Worm (Caenorhabditis elegans): ENCODE results near the gene oac-21.
A peak's percentile ranks its signal among the peaks of the same experiment; 100 is the strongest.

The oac-21 gene

ce11 chrIV:3848985-3849384, 40.1 kb upstream of the oac-21 start:
- TF ChIP-seq hpl-2 (GFP tag; optimal IDR thresholded peaks at IDR 0.05): no peak
- TF ChIP-seq tbx-2 (tag; optimal IDR thresholded peaks at IDR 0.05): no peak
- no peak for TF ChIP-seq egl-13 (tag; optimal IDR thresholded peaks at IDR 0.05)
- no peak for TF ChIP-seq swsn-7 (tag; optimal IDR thresholded peaks at IDR 0.05)
- TF ChIP-seq rnt-1 (tag; optimal IDR thresholded peaks at IDR 0.05): no peak
- TF ChIP-seq aly-2 (tag; optimal IDR thresholded peaks at IDR 0.05): no peak
- TF ChIP-seq snu-23 (GFP tag; optimal IDR thresholded peaks at IDR 0.05): no peak
- no peak for TF ChIP-seq fkh-8 (tag; optimal IDR thresholded peaks at IDR 0.05)
- TF ChIP-seq pax-3 (tag; optimal IDR thresholded peaks at IDR 0.05): no peak
- TF ChIP-seq vab-15 (tag; optimal IDR thresholded peaks at IDR 0.05): no peak

ce11 chrIV:3853557-3853956, 35.5 kb upstream of the oac-21 start:
- TF ChIP-seq mdl-1 (tag; optimal IDR thresholded peaks at IDR 0.05) (no peak), nhr-84 (tag; optimal IDR thresholded peaks at IDR 0.05) (no peak), dsc-1 (tag; optimal IDR thresholded peaks at IDR 0.05) (peak; percentile 95), zip-4 (GFP tag; optimal IDR thresholded peaks at IDR 0.05) (no peak), lin-35 (GFP tag; optimal IDR thresholded peaks at IDR 0.05) (no peak), tbx-2 (tag; optimal IDR thresholded peaks at IDR 0.05) (no peak), ceh-8 (GFP tag; optimal IDR thresholded peaks at IDR 0.05) (no peak), fkh-4 (tag; optimal IDR thresholded peaks at IDR 0.05; ENCODE audit: borderline replicate concordance) (peak; percentile 80), efl-1 (optimal IDR thresholded peaks at IDR 0.05) (no peak), efl-1 (GFP tag; optimal IDR thresholded peaks at IDR 0.05 in 1 of 2) (no peak)

DNA sequence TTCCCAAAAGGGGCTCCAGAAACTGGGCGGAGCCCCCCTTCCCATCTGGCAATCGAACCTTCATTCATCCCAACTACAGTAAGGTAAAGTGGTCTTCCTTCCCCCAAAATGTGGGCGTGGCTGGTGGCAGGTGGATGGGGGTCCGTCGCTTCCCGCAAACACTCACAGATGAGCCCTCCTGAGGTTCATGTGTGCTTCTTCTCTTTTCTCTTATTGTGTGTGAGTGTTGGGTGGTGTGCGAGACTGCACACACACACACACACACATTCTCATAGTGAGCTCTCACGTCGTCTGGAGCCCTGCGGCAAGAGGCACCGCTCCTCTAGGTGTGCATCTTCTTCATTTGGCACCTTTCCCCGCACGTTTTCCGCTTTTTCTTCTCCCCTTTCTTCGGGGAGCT, 34.5 kb upstream of the oac-21 start:
- TF ChIP-seq dsc-1 (tag; optimal IDR thresholded peaks at IDR 0.05) (peak; percentile 16), lin-14 (GFP tag; optimal IDR thresholded peaks at IDR 0.05) (peak; percentile 25), tbx-2 (tag; optimal IDR thresholded peaks at IDR 0.05) (no peak)

DNA sequence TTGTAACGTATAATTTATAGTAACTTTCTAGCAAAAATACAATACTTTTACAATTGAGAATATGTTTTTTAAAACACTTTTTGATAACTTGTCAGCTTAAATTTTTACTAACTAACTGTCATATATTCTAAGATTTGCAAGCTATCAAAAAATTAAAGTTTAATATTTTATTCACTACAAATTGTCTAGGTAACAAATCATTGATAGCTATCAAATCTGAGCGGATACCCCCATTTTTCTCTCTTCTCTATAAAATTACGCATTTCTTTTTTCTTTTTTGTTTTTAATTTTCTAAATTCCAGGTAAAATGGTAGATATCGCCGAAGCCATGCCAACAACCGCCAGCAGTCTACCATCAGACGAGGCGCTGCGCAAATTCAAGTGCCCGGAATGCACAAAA, 33.5 kb upstream of the oac-21 start, which contains the start of gene zag-1:
zag-1 (plus strand) TSS at position 301 of the 400 bp plus-strand sequence.
- no peak for TF ChIP-seq unc-98 (GFP tag; IDR thresholded peaks at IDR 0.05)
- TF ChIP-seq xbp-1 (tag; optimal IDR thresholded peaks at IDR 0.05): no peak
- no peak for TF ChIP-seq ets-5 (GFP tag; IDR thresholded peaks at IDR 0.05)
- no peak for TF ChIP-seq aly-2 (tag; optimal IDR thresholded peaks at IDR 0.05)
- no peak for TF ChIP-seq sup-37 (GFP tag; optimal IDR thresholded peaks at IDR 0.05)

DNA sequence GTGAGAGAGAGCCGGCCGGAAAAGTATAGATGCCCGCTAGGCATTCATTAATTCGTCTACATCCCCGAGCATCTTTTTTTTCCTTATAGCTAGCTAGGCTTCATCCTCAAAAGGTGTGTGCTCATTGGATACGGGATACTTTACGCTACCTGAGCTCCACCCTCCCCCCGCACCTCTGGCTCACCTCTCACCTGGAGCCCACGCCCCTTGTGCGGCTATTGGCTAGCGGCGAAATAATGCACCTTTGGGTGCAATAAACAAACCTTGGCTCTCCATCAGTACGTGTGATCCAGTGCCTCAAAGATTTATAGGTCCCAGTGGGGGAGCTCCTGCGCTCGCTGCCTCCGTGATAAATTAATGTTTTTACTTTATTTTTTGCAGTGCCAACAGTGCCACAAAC, 32.9 kb upstream of the oac-21 start:
- no peak for TF ChIP-seq tbx-2 (tag; optimal IDR thresholded peaks at IDR 0.05)
- TF ChIP-seq blmp-1 (tag; optimal IDR thresholded peaks at IDR 0.05): no peak
- TF ChIP-seq pqm-1 (tag; optimal IDR thresholded peaks at IDR 0.05): no peak
- no peak for TF ChIP-seq aly-2 (tag; optimal IDR thresholded peaks at IDR 0.05)
- TF ChIP-seq ceh-88 (GFP tag; IDR thresholded peaks at IDR 0.05): no peak
- no peak for TF ChIP-seq snpc-4 (tag; optimal IDR thresholded peaks at IDR 0.05)
- no peak for TF ChIP-seq ama-1 (optimal IDR thresholded peaks at IDR 0.05)
- TF ChIP-seq hlh-4 (tag; optimal IDR thresholded peaks at IDR 0.05): no peak
- TF ChIP-seq dpl-1 (GFP tag; optimal IDR thresholded peaks at IDR 0.05): no peak

DNA sequence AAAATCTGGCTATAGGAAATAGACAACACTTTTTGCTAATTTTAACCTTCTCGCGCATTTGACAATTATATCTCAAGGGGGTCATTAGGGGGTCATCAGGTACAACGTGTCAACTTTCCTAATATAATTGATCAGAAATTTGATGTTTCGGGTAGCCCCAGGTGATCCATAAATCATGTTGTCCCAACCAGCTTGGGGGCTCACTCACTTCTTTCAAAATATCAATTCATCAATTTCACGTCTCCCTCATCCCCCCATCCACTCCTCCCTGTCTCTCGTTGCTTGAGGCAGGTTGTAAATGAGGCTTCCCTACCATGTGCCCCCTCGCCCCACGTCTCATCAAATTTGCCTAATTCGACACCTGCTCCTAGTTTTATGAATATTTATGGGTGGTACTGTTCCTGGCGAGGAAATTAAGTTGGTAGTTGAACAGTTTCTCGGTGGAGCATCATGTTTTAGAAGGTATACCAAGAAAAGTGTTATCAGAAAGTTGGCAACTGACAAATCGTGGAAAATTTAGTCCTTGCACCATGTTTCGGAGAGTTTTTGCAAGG, 31.0 kb upstream of the oac-21 start:
- TF ChIP-seq ztf-11 (tag; optimal IDR thresholded peaks at IDR 0.05) (peak in 1 of 2 experiments; percentile 23), lin-14 (GFP tag; optimal IDR thresholded peaks at IDR 0.05) (peak; percentile 2), pqm-1 (tag; optimal IDR thresholded peaks at IDR 0.05) (no peak), tbx-2 (tag; optimal IDR thresholded peaks at IDR 0.05) (peak; percentile 41)

Data from whole organism, L1 larva.